Worm (Caenorhabditis elegans): Measurements from ENCODE around the gene F42G8.8.

F42G8.8 gene

ce11 chrIV:8099601-8100000 is 19.3 kb upstream of the F42G8.8 start, which contains the start of gene Y42H9AR.2:
Gene Y42H9AR.2 (plus strand): TSS chrIV:8099901.
- TF ChIP-seq hlh-1 (tag; optimal IDR thresholded peaks at IDR 0.05): no peak
- no peak for TF ChIP-seq lsy-2 (tag; optimal IDR thresholded peaks at IDR 0.05)
- no peak for TF ChIP-seq elt-1 (tag; optimal IDR thresholded peaks at IDR 0.05; ENCODE audit: borderline replicate concordance, insufficient read depth)
- TF ChIP-seq snpc-4 (tag; optimal IDR thresholded peaks at IDR 0.05): no peak
- TF ChIP-seq tbx-8 (GFP tag; optimal IDR thresholded peaks at IDR 0.05): no peak
- no peak for TF ChIP-seq nhr-28 (tag; optimal IDR thresholded peaks at IDR 0.05)
- no peak for TF ChIP-seq mab-5 (tag; optimal IDR thresholded peaks at IDR 0.05)
- no peak for TF ChIP-seq elt-3 (tag; optimal IDR thresholded peaks at IDR 0.05)
- no peak for TF ChIP-seq nhr-12 (tag; optimal IDR thresholded peaks at IDR 0.05)
- no peak for TF ChIP-seq flh-1 (GFP tag; optimal IDR thresholded peaks at IDR 0.05)
- TF ChIP-seq M03D4.4 (tag; optimal IDR thresholded peaks at IDR 0.05): no peak
- TF ChIP-seq ces-1 (GFP tag; optimal IDR thresholded peaks at IDR 0.05): no peak
- no peak for TF ChIP-seq mep-1 (tag; optimal IDR thresholded peaks at IDR 0.05)
- TF ChIP-seq ceh-83 (GFP tag; optimal IDR thresholded peaks at IDR 0.05): no peak
- no peak for TF ChIP-seq nhr-76 (tag; optimal IDR thresholded peaks at IDR 0.05)
- no peak for TF ChIP-seq mls-2 (tag; optimal IDR thresholded peaks at IDR 0.05)

ce11 chrIV:8102231-8102630 is 16.7 kb upstream of the F42G8.8 start, which contains the start of gene Y42H9AR.5:
Gene Y42H9AR.5 (plus strand): TSS chrIV:8102531.
- no peak for TF ChIP-seq unc-62 (GFP tag; optimal IDR thresholded peaks at IDR 0.05)
- TF ChIP-seq drap-1 (GFP tag; optimal IDR thresholded peaks at IDR 0.05): no peak
- TF ChIP-seq snpc-4 (tag; optimal IDR thresholded peaks at IDR 0.05): no peak
- no peak for TF ChIP-seq elt-1 (tag; optimal IDR thresholded peaks at IDR 0.05; ENCODE audit: borderline replicate concordance, insufficient read depth)
- TF ChIP-seq nhr-12 (tag; optimal IDR thresholded peaks at IDR 0.05): no peak
- TF ChIP-seq sptf-1 (tag; optimal IDR thresholded peaks at IDR 0.05): no peak
- no peak for TF ChIP-seq flh-1 (GFP tag; optimal IDR thresholded peaks at IDR 0.05)
- TF ChIP-seq tbx-8 (GFP tag; optimal IDR thresholded peaks at IDR 0.05): no peak
- TF ChIP-seq ham-2 (GFP tag; optimal IDR thresholded peaks at IDR 0.05): no peak
- TF ChIP-seq zip-8 (tag; optimal IDR thresholded peaks at IDR 0.05): no peak
- no peak for TF ChIP-seq mls-2 (tag; optimal IDR thresholded peaks at IDR 0.05)
- TF ChIP-seq ces-1 (GFP tag; optimal IDR thresholded peaks at IDR 0.05): no peak

- TF ChIP-seq pha-4 (tag; optimal IDR thresholded peaks at IDR 0.05) (no peak), nhr-12 (tag; optimal IDR thresholded peaks at IDR 0.05) (no peak), elt-1 (tag; optimal IDR thresholded peaks at IDR 0.05; ENCODE audit: borderline replicate concordance, insufficient read depth) (no peak), mab-5 (tag; optimal IDR thresholded peaks at IDR 0.05) (no peak), ces-1 (GFP tag; optimal IDR thresholded peaks at IDR 0.05) (no peak), lsy-2 (tag; optimal IDR thresholded peaks at IDR 0.05) (no peak), ceh-43 (GFP tag; optimal IDR thresholded peaks at IDR 0.05) (no peak), mep-1 (tag; optimal IDR thresholded peaks at IDR 0.05) (no peak), ceh-83 (GFP tag; optimal IDR thresholded peaks at IDR 0.05) (no peak), elt-3 (tag; optimal IDR thresholded peaks at IDR 0.05) (no peak), M03D4.4 (tag; optimal IDR thresholded peaks at IDR 0.05) (no peak), unc-120 (tag; optimal IDR thresholded peaks at IDR 0.05; ENCODE audit: poor library complexity, severe bottlenecking) (no peak), cnd-1 (tag; optimal IDR thresholded peaks at IDR 0.05) (no peak), snpc-4 (tag; optimal IDR thresholded peaks at IDR 0.05) (no peak), mls-2 (tag; optimal IDR thresholded peaks at IDR 0.05) (no peak), blmp-1 (tag; optimal IDR thresholded peaks at IDR 0.05) (no peak), drap-1 (GFP tag; optimal IDR thresholded peaks at IDR 0.05) (no peak), nhr-2 (tag; optimal IDR thresholded peaks at IDR 0.05) (no peak)
Observed at ce11 chrIV:8103196-8103595, 15.7 kb upstream of the F42G8.8 start.

- TF ChIP-seq nhr-76 (tag; optimal IDR thresholded peaks at IDR 0.05) (no peak), nhr-12 (tag; optimal IDR thresholded peaks at IDR 0.05) (no peak), flh-1 (GFP tag; optimal IDR thresholded peaks at IDR 0.05) (no peak), unc-39 (tag; optimal IDR thresholded peaks at IDR 0.05) (no peak), cnd-1 (tag; optimal IDR thresholded peaks at IDR 0.05) (no peak), ces-1 (GFP tag; optimal IDR thresholded peaks at IDR 0.05) (no peak), tbx-8 (GFP tag; optimal IDR thresholded peaks at IDR 0.05) (no peak)
Observed at ce11 chrIV:8105083-8105482, 13.8 kb upstream of the F42G8.8 start.

- no peak for TF ChIP-seq ceh-83 (GFP tag; optimal IDR thresholded peaks at IDR 0.05)
- peak; percentile 11 for TF ChIP-seq ces-1 (GFP tag; optimal IDR thresholded peaks at IDR 0.05)
- no peak for TF ChIP-seq nhr-2 (tag; optimal IDR thresholded peaks at IDR 0.05)
- no peak for TF ChIP-seq ztf-11 (tag; optimal IDR thresholded peaks at IDR 0.05)
Observed at ce11 chrIV:8107502-8107901, 11.4 kb upstream of the F42G8.8 start, which contains the start of gene rabs-5. Gene rabs-5 (minus strand): TSS chrIV:8107602.

Measured in whole organism, mixed stage, embryonic.